Fruit fly (Drosophila melanogaster): ENCODE measurements around the gene Pus7.

Gene Pus7

dm6 chr3L:8525691-8526421, 16.1 kb downstream of the Pus7 start:
- no peak for TF ChIP-seq CG9609 (GFP tag; optimal IDR thresholded peaks at IDR 0.05)
- no peak for TF ChIP-seq CG34224 (GFP tag; IDR thresholded peaks at IDR 0.05; ENCODE audit: partially characterized antibody)
- no peak for TF ChIP-seq Dp (GFP tag; optimal IDR thresholded peaks at IDR 0.05)
- no peak for TF ChIP-seq CG12104 (GFP tag; optimal IDR thresholded peaks at IDR 0.05)
- no peak for TF ChIP-seq disco-r (GFP tag; optimal IDR thresholded peaks at IDR 0.05)
- TF ChIP-seq CG17802 (tag; optimal IDR thresholded peaks at IDR 0.05), result no peak
- TF ChIP-seq cg (GFP tag; optimal IDR thresholded peaks at IDR 0.05), result peak; percentile 84
- TF ChIP-seq CG33557 (GFP tag; optimal IDR thresholded peaks at IDR 0.05), result no peak
- TF ChIP-seq bbx (GFP tag; IDR thresholded peaks at IDR 0.05; ENCODE audit: partially characterized antibody), result no peak
- TF ChIP-seq lilli (GFP tag; optimal IDR thresholded peaks at IDR 0.05), result peak; percentile 69
- no peak for TF ChIP-seq yki (optimal IDR thresholded peaks at IDR 0.05)
- TF ChIP-seq Nf-YB (GFP tag; optimal IDR thresholded peaks at IDR 0.05), result no peak
- TF ChIP-seq Gsc (GFP tag; IDR thresholded peaks at IDR 0.05), result no peak
- no peak for TF ChIP-seq CG6683 (GFP tag; optimal IDR thresholded peaks at IDR 0.05)
- peak; percentile 21 for TF ChIP-seq bcd (GFP tag; optimal IDR thresholded peaks at IDR 0.05)
- peak; percentile 19; the same call in 1 of the 2 replicates for TF ChIP-seq CG9932 (GFP tag; IDR thresholded peaks at IDR 0.05)
- TF ChIP-seq wdn (GFP tag; IDR thresholded peaks at IDR 0.05), result no peak
- TF ChIP-seq mirr (GFP tag; optimal IDR thresholded peaks at IDR 0.05), result peak; percentile 87
- no peak for TF ChIP-seq D (optimal IDR thresholded peaks at IDR 0.05)
- TF ChIP-seq D (GFP tag; optimal IDR thresholded peaks at IDR 0.05), result no peak
- no peak for TF ChIP-seq cato (GFP tag; optimal IDR thresholded peaks at IDR 0.05; ENCODE audit: borderline replicate concordance)
- no peak for TF ChIP-seq pfk (GFP tag; optimal IDR thresholded peaks at IDR 0.05)
- no peak for TF ChIP-seq Doc3 (GFP tag; IDR thresholded peaks at IDR 0.05; ENCODE audit: partially characterized antibody)
- no peak for TF ChIP-seq CG18764 (GFP tag; optimal IDR thresholded peaks at IDR 0.05)
- TF ChIP-seq caup (GFP tag; optimal IDR thresholded peaks at IDR 0.05; ENCODE audit: severe bottlenecking), result peak; percentile 22
- TF ChIP-seq Usf (GFP tag; optimal IDR thresholded peaks at IDR 0.05), result peak; percentile 40
- no peak for TF ChIP-seq CG10431 (GFP tag; optimal IDR thresholded peaks at IDR 0.05)
- TF ChIP-seq oc (tag; optimal IDR thresholded peaks at IDR 0.05), result no peak
- TF ChIP-seq CG18011 (GFP tag; optimal IDR thresholded peaks at IDR 0.05), result no peak
- TF ChIP-seq CG8281 (tag; optimal IDR thresholded peaks at IDR 0.05), result no peak
- no peak for TF ChIP-seq ap (GFP tag; IDR thresholded peaks at IDR 0.05)
- no peak for TF ChIP-seq tup (GFP tag; optimal IDR thresholded peaks at IDR 0.05)
- peak; percentile 22 for TF ChIP-seq Chrac-16 (GFP tag; optimal IDR thresholded peaks at IDR 0.05)
- TF ChIP-seq ERR (GFP tag; optimal IDR thresholded peaks at IDR 0.05), result peak; percentile 1
- no peak for TF ChIP-seq Dad (GFP tag; optimal IDR thresholded peaks at IDR 0.05)
- no peak for TF ChIP-seq CG4854 (GFP tag; optimal IDR thresholded peaks at IDR 0.05)
- peak; percentile 88 for TF ChIP-seq sr (GFP tag; IDR thresholded peaks at IDR 0.05)
- no peak for TF ChIP-seq CG14860 (GFP tag; IDR thresholded peaks at IDR 0.05; ENCODE audit: partially characterized antibody)
- peak; percentile 51 for TF ChIP-seq Dip3 (GFP tag; optimal IDR thresholded peaks at IDR 0.05)
- no peak for TF ChIP-seq Hr39 (optimal IDR thresholded peaks at IDR 0.05)
- no peak for TF ChIP-seq NC2α (GFP tag; optimal IDR thresholded peaks at IDR 0.05)
- no peak for TF ChIP-seq CG31365 (tag; optimal IDR thresholded peaks at IDR 0.05)
- TF ChIP-seq ATbp (GFP tag; optimal IDR thresholded peaks at IDR 0.05), result peak; percentile 9
- peak; percentile 73 for TF ChIP-seq CG34376 (GFP tag; optimal IDR thresholded peaks at IDR 0.05)
- TF ChIP-seq toy (GFP tag; IDR thresholded peaks at IDR 0.05), result 0 out of 2 replicates have a peak, but pooled peaks have one; percentile 22
- TF ChIP-seq Fer1 (GFP tag; optimal IDR thresholded peaks at IDR 0.05), result peak; percentile 63
- no peak for TF ChIP-seq E2f2 (GFP tag; IDR thresholded peaks at IDR 0.05)
- no peak for TF ChIP-seq CG4404 (GFP tag; IDR thresholded peaks at IDR 0.05)
- peak; percentile 22 for TF ChIP-seq CG2712 (tag; optimal IDR thresholded peaks at IDR 0.05)
- peak; percentile 30; the same call in 1 of the 2 replicates for TF ChIP-seq lmd (GFP tag; IDR thresholded peaks at IDR 0.05)

Data from whole organism, embryonic.